Worm (Caenorhabditis elegans) whole organism, L3 larva: Measurements from ENCODE around the gene tat-6.

Experiments used
- ceh-28 ChIP-seq: fragments of 150-350 bp; optimal IDR thresholded peaks from 2 replicates; lab custom pipeline; 2014; ENCODE audit warnings: missing biosample characterization, missing genetic modification reagents, missing genetic modification characterization
- ceh-82 ChIP-seq: fragments of 150-350 bp; optimal IDR thresholded peaks from 2 replicates; lab custom pipeline; 2014; ENCODE audit warnings: missing biosample characterization, missing genetic modification characterization
- daf-12 ChIP-seq: fragments of 150-350 bp; optimal IDR thresholded peaks from 2 replicates; lab custom pipeline; 2014; ENCODE audit warnings: missing biosample characterization, missing genetic modification reagents, missing genetic modification characterization
- elt-2 ChIP-seq: sonication (generic microtip); optimal IDR thresholded peaks from 2 replicates; lab custom pipeline; 2016; ENCODE audit warnings: missing genetic modification reagents, mild to moderate bottlenecking, missing genetic modification characterization, missing compliant biosample characterization
- fkh-2 ChIP-seq: fragments of 150-350 bp; optimal IDR thresholded peaks from 2 replicates; lab custom pipeline; 2014; ENCODE audit warnings: missing biosample characterization, missing genetic modification reagents, missing genetic modification characterization
- lsy-12 ChIP-seq: sonication (generic microtip); optimal IDR thresholded peaks from 2 replicates; lab custom pipeline; 2016; ENCODE audit warnings: mild to moderate bottlenecking, missing genetic modification characterization, missing compliant biosample characterization
- nhr-12 ChIP-seq: fragments of 150-350 bp; optimal IDR thresholded peaks from 2 replicates; lab custom pipeline; 2014; ENCODE audit warnings: missing biosample characterization, missing genetic modification characterization
- nhr-43 ChIP-seq: sonication (generic microtip); optimal IDR thresholded peaks from 2 replicates; lab custom pipeline; 2016; ENCODE audit warnings: mild to moderate bottlenecking, missing genetic modification characterization, missing compliant biosample characterization; ENCODE audit not compliant: poor library complexity, severe bottlenecking
- snpc-4 ChIP-seq: fragments of 150-350 bp; optimal IDR thresholded peaks from 2 replicates; lab custom pipeline; 2014; ENCODE audit warnings: missing biosample characterization, missing genetic modification characterization
- unc-62 ChIP-seq: fragments of 150-350 bp; sonication (generic microtip); optimal IDR thresholded peaks from 4 replicates; lab custom pipeline; 2014; ENCODE audit warnings: missing biosample characterization, missing genetic modification reagents, missing genetic modification characterization

DNA sequence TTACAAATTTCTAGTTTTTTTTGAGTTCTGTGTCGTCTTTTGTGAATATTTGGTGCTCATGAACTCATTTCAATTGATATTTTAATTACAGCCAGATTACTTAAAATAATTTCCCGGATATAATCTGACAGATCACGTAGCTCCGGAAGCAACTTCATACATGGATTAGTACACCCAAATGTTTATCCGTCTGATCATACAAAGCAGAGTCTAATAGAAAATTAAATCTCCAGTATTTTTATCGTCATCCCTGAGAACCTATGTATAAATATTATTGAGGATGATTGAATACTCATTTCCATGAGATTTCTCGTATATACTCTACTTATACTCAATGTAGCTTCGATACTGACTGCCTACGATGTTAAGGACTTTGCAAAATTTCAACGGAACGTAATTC is 4.0 kb upstream of the tat-6 start, which contains the start of gene Y73C8C.12:
- TF ChIP-seq snpc-4 (tag; lab: Kevin White, UChicago) = no peak
- TF ChIP-seq elt-2 (tag; lab: Kevin White, UChicago) = no peak
- TF ChIP-seq unc-62 (GFP tag; lab: Kevin White, UChicago) = no peak
- no peak for TF ChIP-seq ceh-28 (tag; lab: Kevin White, UChicago)
- no peak for TF ChIP-seq fkh-2
- TF ChIP-seq nhr-12 = no peak
- TF ChIP-seq ceh-82 (tag; lab: Kevin White, UChicago) = no peak
- no peak for TF ChIP-seq lsy-12 (tag; lab: Kevin White, UChicago)
- TF ChIP-seq daf-12 = no peak
- no peak for TF ChIP-seq nhr-43 (tag; lab: Kevin White, UChicago)
